Fruit fly (Drosophila melanogaster) whole organism, wandering third instar larva: ENCODE data around the gene nenya.
"Not testable (repeated sequence)": the region's sequence is repeated elsewhere in the genome, so short reads cannot be mapped to it uniquely, and the experiment has no call there.

ENCODE experiments used
- Abd-B ChIP-seq: fragments of >200 bp; optimal IDR thresholded peaks from 2 replicates; lab custom pipeline; 2017; ENCODE audit warnings: missing biosample characterization, missing genetic modification characterization
- CG9705 ChIP-seq: fragments of 200-800 bp; sonication (Bioruptor generic); optimal IDR thresholded peaks from 2 replicates; lab custom pipeline; 2018; ENCODE audit warnings: missing biosample characterization, mild to moderate bottlenecking, missing genetic modification characterization
- CrebA ChIP-seq: fragments of 200-800 bp; sonication (Bioruptor generic); optimal IDR thresholded peaks from 2 replicates; lab custom pipeline; 2016; ENCODE audit warnings: missing biosample characterization, mild to moderate bottlenecking, missing genetic modification characterization, borderline replicate concordance
- Dif ChIP-seq: fragments of 200-275, 200-300 bp; sonication (Bioruptor generic); optimal IDR thresholded peaks from 2 replicates; lab custom pipeline; 2018; ENCODE audit warnings: missing biosample characterization, missing genetic modification characterization; ENCODE audit not compliant: partially characterized antibody
- GATAd ChIP-seq: sonication (Bioruptor generic); optimal IDR thresholded peaks from 2 replicates; lab custom pipeline; 2016; ENCODE audit warnings: missing biosample characterization, missing genetic modification characterization
- HLH106 ChIP-seq: fragments of 200-800 bp; optimal IDR thresholded peaks from 3 replicates; lab custom pipeline; 2019; ENCODE audit warnings: missing biosample characterization, mild to moderate bottlenecking, missing genetic modification characterization, moderate library complexity
- Hnf4 ChIP-seq: fragments of 200-800 bp; sonication (Bioruptor generic); optimal IDR thresholded peaks from 2 replicates; lab custom pipeline; 2016; ENCODE audit warnings: missing biosample characterization, mild to moderate bottlenecking, missing genetic modification characterization
- Jra ChIP-seq: sonication (Bioruptor generic); optimal IDR thresholded peaks from 2 replicates; lab custom pipeline; 2016; ENCODE audit warnings: missing biosample characterization, missing genetic modification characterization
- Myc ChIP-seq: fragments of >200 bp; optimal IDR thresholded peaks from 2 replicates; lab custom pipeline; 2017
- N ChIP-seq: fragments of >200 bp; optimal IDR thresholded peaks from 2 replicates; lab custom pipeline; 2018; ENCODE audit warnings: missing biosample characterization, missing external identifiers, missing genetic modification characterization
- OdsH ChIP-seq: fragments of 200-800 bp; sonication (Bioruptor generic); optimal IDR thresholded peaks from 2 replicates; lab custom pipeline; 2016; ENCODE audit warnings: missing biosample characterization, mild to moderate bottlenecking, missing genetic modification characterization
- Rel ChIP-seq, 2 experiments: fragments of 200-800 bp; sonication (Bioruptor generic) in 1 of 2; optimal IDR thresholded peaks; 2 replicates in 1 of 2; 3 replicates in 1 of 2; lab custom pipeline; 2016 to 2019; ENCODE audit warnings: mild to moderate bottlenecking in 2 of 2, missing biosample characterization in 2 of 2, missing genetic modification characterization in 2 of 2, moderate library complexity in 1 of 2
- Sp1 ChIP-seq: fragments of 200-800 bp; sonication (Bioruptor generic); optimal IDR thresholded peaks from 3 replicates; lab custom pipeline; 2019; ENCODE audit warnings: missing biosample characterization, mild to moderate bottlenecking, missing genetic modification characterization, moderate library complexity
- Vsx2 ChIP-seq: fragments of 200-300, 225-300 bp; sonication (Bioruptor generic); optimal IDR thresholded peaks from 2 replicates; lab custom pipeline; 2018; ENCODE audit warnings: missing biosample characterization, missing genetic modification characterization; ENCODE audit not compliant: partially characterized antibody
- br ChIP-seq: fragments of 200-800 bp; sonication (Bioruptor generic); optimal IDR thresholded peaks from 2 replicates; lab custom pipeline; 2016; ENCODE audit warnings: missing biosample characterization, missing genetic modification characterization
- dl ChIP-seq, 2 experiments: fragments of 175-275, 200-275 bp in 1 of 2; fragments of 200-275 bp in 1 of 2; sonication (Bioruptor generic); optimal IDR thresholded peaks; lab custom pipeline; 2018; ENCODE audit warnings: mild to moderate bottlenecking in 2 of 2, missing biosample characterization in 2 of 2, missing genetic modification characterization in 2 of 2, moderate library complexity in 2 of 2; ENCODE audit not compliant: partially characterized antibody in 2 of 2, insufficient read depth in 1 of 2
- dmrt93B ChIP-seq: fragments of 200-800 bp; sonication (Bioruptor generic); optimal IDR thresholded peaks from 2 replicates; lab custom pipeline; 2018; ENCODE audit warnings: missing biosample characterization, mild to moderate bottlenecking, missing genetic modification characterization
- dsf ChIP-seq: sonication (Bioruptor generic); optimal IDR thresholded peaks from 2 replicates; lab custom pipeline; 2016; ENCODE audit warnings: missing biosample characterization, missing genetic modification characterization, borderline replicate concordance
- ey ChIP-seq: fragments of 200-800 bp; sonication (Bioruptor generic); optimal IDR thresholded peaks from 2 replicates; lab custom pipeline; 2016; ENCODE audit warnings: missing biosample characterization, missing genetic modification characterization
- fru ChIP-seq: fragments of 200-800 bp; sonication (Bioruptor generic); optimal IDR thresholded peaks from 3 replicates; lab custom pipeline; 2016; ENCODE audit warnings: missing biosample characterization, mild to moderate bottlenecking, missing genetic modification characterization
- jim ChIP-seq: fragments of 175-275, 200-325 bp; sonication (Bioruptor generic); optimal IDR thresholded peaks from 2 replicates; lab custom pipeline; 2016; ENCODE audit warnings: missing biosample characterization, mild to moderate bottlenecking, missing genetic modification characterization
- lola ChIP-seq: fragments of >200 bp; optimal IDR thresholded peaks from 2 replicates; lab custom pipeline; 2017; ENCODE audit warnings: missing biosample characterization, missing genetic modification characterization
- pan ChIP-seq: fragments of >200 bp; optimal IDR thresholded peaks from 2 replicates; lab custom pipeline; 2017
- psq ChIP-seq: fragments of 200-800 bp; sonication (Bioruptor generic); optimal IDR thresholded peaks from 3 replicates; lab custom pipeline; 2017; ENCODE audit warnings: missing biosample characterization, mild to moderate bottlenecking, missing genetic modification characterization, moderate library complexity
- rgr ChIP-seq: fragments of 200-800 bp; sonication (Bioruptor generic); optimal IDR thresholded peaks from 3 replicates; lab custom pipeline; 2016; ENCODE audit warnings: missing biosample characterization, mild to moderate bottlenecking, missing genetic modification characterization
- sv ChIP-seq: fragments of 200-800 bp; sonication (Bioruptor generic); optimal IDR thresholded peaks from 3 replicates; lab custom pipeline; 2016; ENCODE audit warnings: missing biosample characterization, missing genetic modification characterization
- usp ChIP-seq: fragments of >200 bp; optimal IDR thresholded peaks from 2 replicates; lab custom pipeline; 2017; ENCODE audit warnings: missing biosample characterization, missing genetic modification characterization
- woc ChIP-seq: sonication (Bioruptor generic); optimal IDR thresholded peaks from 2 replicates; lab custom pipeline; 2016; ENCODE audit warnings: missing biosample characterization, mild to moderate bottlenecking, missing genetic modification characterization

The nenya gene

DNA sequence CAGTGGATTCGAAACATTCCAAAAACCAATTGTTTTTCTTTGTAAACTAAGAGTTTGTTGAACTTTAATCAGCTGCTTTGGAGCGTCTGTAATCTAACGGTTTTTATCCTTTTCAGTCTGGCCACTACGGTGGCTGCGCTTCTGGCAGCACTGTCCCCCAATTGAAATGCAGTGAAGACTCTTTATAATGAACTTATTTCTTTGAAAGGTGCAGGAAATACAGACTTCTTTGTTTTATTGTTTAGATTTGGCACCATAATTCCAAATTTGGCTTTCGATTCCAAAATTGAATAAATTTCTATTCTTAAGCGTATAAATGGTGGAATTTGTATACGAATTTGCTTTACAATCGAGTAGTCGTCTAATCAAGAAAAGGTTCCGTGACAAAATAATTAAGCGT, at the start of gene nenya:
Gene nenya (minus strand): TSS at position 35 of the 400 bp plus-strand sequence.
- TF ChIP-seq GATAd (GFP tag; lab: Kevin White, UChicago) (no peak), fru (no peak), Myc (lab: Kevin White, UChicago) (no peak), CrebA (GFP tag; lab: Kevin White, UChicago) (no peak), woc (GFP tag; lab: Kevin White, UChicago) (no peak), jim (GFP tag; lab: Kevin White, UChicago) (no peak), psq (no peak), dsf (GFP tag; lab: Kevin White, UChicago) (no peak), Rel (GFP tag; optimal IDR thresholded peaks at IDR 0.05; lab: Kevin White, UChicago) (no peak), Rel (tag; optimal IDR thresholded peaks at IDR 0.05; lab: Kevin White, UChicago) (no peak), ey (GFP tag; lab: Kevin White, UChicago) (no peak), lola (GFP tag; lab: Kevin White, UChicago) (no peak), N (GFP tag; lab: Kevin White, UChicago) (no peak), Vsx2 (no peak), usp (no peak), br (GFP tag; lab: Kevin White, UChicago) (no peak), Hnf4 (GFP tag; lab: Kevin White, UChicago) (no peak), dl (GFP tag; optimal IDR thresholded peaks at IDR 0.05; lab: Kevin White, UChicago; ENCODE audit: insufficient read depth in 1 of 2, partially characterized antibody in 2 of 2) (no peak), Abd-B (GFP tag; lab: Kevin White, UChicago) (no peak), OdsH (GFP tag; lab: Kevin White, UChicago) (no peak), CG9705 (no peak)
- TF ChIP-seq, all 38 proteins: peak for 0

DNA sequence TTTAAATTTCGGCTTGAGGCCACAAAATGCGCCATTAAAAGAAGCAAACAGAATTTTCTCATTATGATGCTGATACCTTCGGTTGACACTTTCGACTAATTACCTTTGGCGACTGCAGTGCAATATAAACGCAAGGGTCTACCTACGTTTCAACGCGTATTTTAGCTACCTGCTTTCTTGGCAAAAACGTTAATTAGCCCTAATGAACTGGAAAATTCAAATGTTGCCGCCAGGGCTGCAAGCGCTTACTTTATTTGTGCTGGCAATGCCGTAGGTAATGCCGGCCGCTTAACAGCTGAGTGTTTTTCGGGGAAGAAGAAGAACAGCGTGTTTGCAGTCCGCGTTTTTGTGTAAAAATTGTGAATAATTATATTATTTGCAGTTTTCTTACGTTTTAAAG, 35.1 kb upstream of the nenya start, which contains the start of the genes CG31131 and CG4849:
Gene CG31131 (minus strand): TSS at position 101 of the 400 bp plus-strand sequence.
Gene CG4849 (plus strand): TSS at position 297 of the 400 bp plus-strand sequence.
- TF ChIP-seq dmrt93B; Myc (lab: Kevin White, UChicago); lola (GFP tag; lab: Kevin White, UChicago): not testable (repeated sequence)

- not testable (repeated sequence) for TF ChIP-seq pan (lab: Kevin White, UChicago); Jra; OdsH (GFP tag; lab: Kevin White, UChicago)
Observed at dm6 chr3R:27960473-27960872, 32.5 kb upstream of the nenya start, which contains the start of gene CG31253. Gene CG31253 (minus strand): TSS chr3R:27960573.

DNA sequence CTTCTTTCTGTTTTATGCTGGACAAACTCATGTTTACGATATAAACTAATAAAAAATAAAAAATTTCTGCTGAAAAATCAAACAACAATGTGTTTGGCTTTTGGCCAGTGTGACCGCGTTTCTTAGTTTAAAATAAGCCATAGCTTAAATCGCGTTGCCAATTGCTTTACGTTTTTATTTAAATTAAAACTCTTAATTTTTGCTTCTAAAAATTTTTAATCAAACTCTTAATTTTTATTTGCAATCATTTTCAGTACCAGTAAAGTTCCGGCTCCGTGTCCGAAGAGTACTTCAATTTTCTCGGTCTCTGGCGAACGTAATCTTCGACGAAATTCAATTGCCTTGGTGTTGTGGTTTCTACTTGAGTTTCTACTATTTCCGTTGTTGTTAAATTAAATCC, 31.2 kb upstream of the nenya start, which contains the start of the genes CG42487 and CG4884:
Gene CG42487 (minus strand): TSS at position 101 of the 400 bp plus-strand sequence.
Gene CG4884 (minus strand): TSS at position 101 of the 400 bp plus-strand sequence.
- not testable (repeated sequence) for TF ChIP-seq fru, Vsx2, rgr

DNA sequence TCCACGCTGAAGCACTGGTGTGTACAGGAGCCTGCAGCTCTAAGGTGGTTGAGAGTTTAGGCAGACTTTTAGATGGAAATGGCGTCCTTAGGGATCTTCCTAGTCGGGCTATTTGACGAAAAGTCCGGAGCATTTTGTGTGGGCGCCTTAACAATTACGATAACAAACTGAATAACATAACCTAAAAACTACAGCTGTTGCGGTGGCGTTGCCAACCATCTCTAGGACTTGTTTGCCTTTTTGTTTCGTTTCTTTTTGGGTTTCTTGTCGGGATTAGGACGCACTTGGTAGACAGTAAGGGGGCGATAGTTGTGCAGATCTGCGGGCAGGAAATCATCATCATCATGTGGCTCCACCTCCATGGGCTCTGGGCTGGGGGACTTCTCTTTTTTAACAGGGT, 30.0 kb upstream of the nenya start:
- no peak for TF ChIP-seq sv
- TF ChIP-seq pan (lab: Kevin White, UChicago) = no peak
- TF ChIP-seq Sp1 = no peak
- no peak for TF ChIP-seq Dif
- no peak for TF ChIP-seq Rel (GFP tag; optimal IDR thresholded peaks at IDR 0.05; lab: Kevin White, UChicago)
- no peak for TF ChIP-seq Rel (tag; optimal IDR thresholded peaks at IDR 0.05; lab: Kevin White, UChicago)
- TF ChIP-seq N (GFP tag; lab: Kevin White, UChicago) = no peak
- TF ChIP-seq, all 38 proteins: peak for 0

- no peak for TF ChIP-seq Dif
- TF ChIP-seq HLH106 (tag; lab: Kevin White, UChicago) = peak; percentile 10
- TF ChIP-seq fru = no peak
- TF ChIP-seq br (GFP tag; lab: Kevin White, UChicago) = no peak
- TF ChIP-seq GATAd (GFP tag; lab: Kevin White, UChicago) = no peak
- no peak for TF ChIP-seq Rel (GFP tag; optimal IDR thresholded peaks at IDR 0.05; lab: Kevin White, UChicago)
- TF ChIP-seq Rel (tag; optimal IDR thresholded peaks at IDR 0.05; lab: Kevin White, UChicago) = peak; percentile 82
- TF ChIP-seq sv = no peak
- TF ChIP-seq, all 38 proteins: peak for 2
Observed at dm6 chr3R:27954533-27954932, 26.6 kb upstream of the nenya start, which contains the start of gene Nep7. Gene Nep7 (plus strand): TSS chr3R:27954917.
